Fruit fly (Drosophila melanogaster): ENCODE data around the gene bdwf.

The bdwf gene

dm6 chr3R:17079859-17080255 lies 36.9 kb upstream of the bdwf start, which contains the start of the genes Keap1 and kuk (continued):
- no peak for TF ChIP-seq fru (optimal IDR thresholded peaks at IDR 0.05)
- TF ChIP-seq row (GFP tag; IDR thresholded peaks at IDR 0.05): peak; percentile 50; the same call in 2 of the 3 replicates
- TF ChIP-seq exex (tag; optimal IDR thresholded peaks at IDR 0.05): no peak
- peak; percentile 33 for TF ChIP-seq sug (tag; optimal IDR thresholded peaks at IDR 0.05)
- TF ChIP-seq Atf3 (GFP tag; optimal IDR thresholded peaks at IDR 0.05): peak; percentile 48
- TF ChIP-seq CG14710 (tag; optimal IDR thresholded peaks at IDR 0.05): peak; percentile 82
- peak; percentile 78 for TF ChIP-seq CG16813 (GFP tag; IDR thresholded peaks at IDR 0.05; ENCODE audit: partially characterized antibody)
- TF ChIP-seq trh (GFP tag; optimal IDR thresholded peaks at IDR 0.05): peak; percentile 30
- TF ChIP-seq CG4424 (GFP tag; optimal IDR thresholded peaks at IDR 0.05): peak; percentile 30
- no peak for TF ChIP-seq pan (optimal IDR thresholded peaks at IDR 0.05)
- TF ChIP-seq pan (GFP tag; optimal IDR thresholded peaks at IDR 0.05 in 1 of 2, IDR thresholded peaks at IDR 0.05 in 1 of 2): no peak
- TF ChIP-seq CG13296 (GFP tag; optimal IDR thresholded peaks at IDR 0.05): no peak
- TF ChIP-seq CG11247 (GFP tag; IDR thresholded peaks at IDR 0.05): peak; percentile 61
- TF ChIP-seq hb (GFP tag; IDR thresholded peaks at IDR 0.05; ENCODE audit: partially characterized antibody): peak; percentile 59; the same call in 2 of the 3 replicates
- TF ChIP-seq CG1233 (GFP tag; optimal IDR thresholded peaks at IDR 0.05): peak; percentile 6
- TF ChIP-seq aop (GFP tag; IDR thresholded peaks at IDR 0.05): no peak
- peak; percentile 59 for TF ChIP-seq CG1602 (GFP tag; optimal IDR thresholded peaks at IDR 0.05)
- TF ChIP-seq Mad (GFP tag; optimal IDR thresholded peaks at IDR 0.05): peak; percentile 72
- TF ChIP-seq CG3281 (GFP tag; optimal IDR thresholded peaks at IDR 0.05): no peak
- peak; percentile 60 for TF ChIP-seq H2.0 (GFP tag; IDR thresholded peaks at IDR 0.05)
- peak; percentile 46; the same call in 1 of the 2 replicates for TF ChIP-seq CG32772 (GFP tag; IDR thresholded peaks at IDR 0.05)
- peak; percentile 47 for TF ChIP-seq ems (GFP tag; optimal IDR thresholded peaks at IDR 0.05)
- peak; percentile 26 for TF ChIP-seq tin (GFP tag; optimal IDR thresholded peaks at IDR 0.05)
- TF ChIP-seq chm (GFP tag; IDR thresholded peaks at IDR 0.05): no peak
- TF ChIP-seq so (GFP tag; IDR thresholded peaks at IDR 0.05): peak; percentile 44; the same call in 1 of the 3 replicates
- TF ChIP-seq gcm (GFP tag; optimal IDR thresholded peaks at IDR 0.05): no peak
- peak; percentile 35 for TF ChIP-seq CG6765 (GFP tag; optimal IDR thresholded peaks at IDR 0.05)
- peak; percentile 72 for TF ChIP-seq sna (GFP tag; IDR thresholded peaks at IDR 0.05; ENCODE audit: partially characterized antibody)
- TF ChIP-seq CG11456 (GFP tag; IDR thresholded peaks at IDR 0.05): 0 out of 3 replicates have a peak, but pooled peaks have one; percentile 66
- TF ChIP-seq otp (GFP tag; IDR thresholded peaks at IDR 0.05): no peak
- TF ChIP-seq klu (GFP tag; IDR thresholded peaks at IDR 0.05): no peak
- 0 out of 2 replicates have a peak, but pooled peaks have one; percentile 26 for TF ChIP-seq CG1024 (GFP tag; IDR thresholded peaks at IDR 0.05)
- TF ChIP-seq crol (GFP tag; IDR thresholded peaks at IDR 0.05): no peak
- peak; percentile 60 for TF ChIP-seq bcd (GFP tag; optimal IDR thresholded peaks at IDR 0.05)
- no peak for TF ChIP-seq chinmo (GFP tag; IDR thresholded peaks at IDR 0.05; ENCODE audit: partially characterized antibody)
- TF ChIP-seq repo (GFP tag; optimal IDR thresholded peaks at IDR 0.05): peak; percentile 27
- TF ChIP-seq CG31388 (GFP tag; optimal IDR thresholded peaks at IDR 0.05): no peak
- TF ChIP-seq Hmx (GFP tag; optimal IDR thresholded peaks at IDR 0.05): no peak
- no peak for TF ChIP-seq ham (GFP tag; IDR thresholded peaks at IDR 0.05)
- peak; percentile 64 for TF ChIP-seq ci (GFP tag; IDR thresholded peaks at IDR 0.05)
- TF ChIP-seq slou (GFP tag; optimal IDR thresholded peaks at IDR 0.05): peak; percentile 74
- TF ChIP-seq fd96Cb (tag; optimal IDR thresholded peaks at IDR 0.05): no peak
- TF ChIP-seq Sry-δ (GFP tag; optimal IDR thresholded peaks at IDR 0.05): peak; percentile 73
- TF ChIP-seq CG7786 (GFP tag; optimal IDR thresholded peaks at IDR 0.05): peak; percentile 51
- TF ChIP-seq h (optimal IDR thresholded peaks at IDR 0.05): no peak
- TF ChIP-seq CG14050 (GFP tag; IDR thresholded peaks at IDR 0.05): peak; percentile 25; the same call in 1 of the 3 replicates
- TF ChIP-seq gsb-n (tag; optimal IDR thresholded peaks at IDR 0.05): peak; percentile 56
- no peak for TF ChIP-seq Adf1 (GFP tag; IDR thresholded peaks at IDR 0.05)
- no peak for TF ChIP-seq corto (GFP tag; optimal IDR thresholded peaks at IDR 0.05)
- no peak for TF ChIP-seq CG7745 (tag; optimal IDR thresholded peaks at IDR 0.05)
- TF ChIP-seq Asciz (GFP tag; optimal IDR thresholded peaks at IDR 0.05): peak; percentile 48
- peak; percentile 6 for TF ChIP-seq CG17912 (GFP tag; optimal IDR thresholded peaks at IDR 0.05)
- no peak for TF ChIP-seq Deaf1 (tag; optimal IDR thresholded peaks at IDR 0.05)
